Fruit fly (Drosophila melanogaster) whole organism, embryonic: ENCODE data around the gene Inx5.

Experiments
- B-H1 ChIP-seq: fragments of 200-800 bp; sonication (Bioruptor generic); IDR thresholded peaks from 3 replicates; pipeline ENCODE4 v1.3.6; 2022; ENCODE audit warnings: missing biosample characterization, missing genetic modification characterization
- Bdp1 ChIP-seq: fragments of 200-800 bp; sonication (Bioruptor generic); optimal IDR thresholded peaks from 3 replicates; lab custom pipeline; 2016; ENCODE audit warnings: missing biosample characterization, missing genetic modification characterization
- CG10366 ChIP-seq: fragments of 200-800 bp; sonication (Bioruptor generic); IDR thresholded peaks from 2 replicates; pipeline ENCODE4 v1.3.6; 2022; ENCODE audit warnings: missing biosample characterization, missing genetic modification characterization
- CG10565 ChIP-seq: fragments of 200-800 bp; sonication (Bioruptor generic); optimal IDR thresholded peaks from 3 replicates; lab custom pipeline; 2016; ENCODE audit warnings: missing biosample characterization, mild to moderate bottlenecking, missing genetic modification characterization
- CG11093 ChIP-seq: fragments of 200-800 bp; sonication (Bioruptor generic); IDR thresholded peaks from 3 replicates; pipeline ENCODE4 v1.3.6; 2022; ENCODE audit warnings: missing biosample characterization, missing genetic modification characterization
- CG11723 ChIP-seq: fragments of 200-800 bp; sonication (Bioruptor generic); optimal IDR thresholded peaks from 2 replicates; lab custom pipeline; 2017; ENCODE audit warnings: missing biosample characterization, mild to moderate bottlenecking, missing genetic modification characterization
- CG12219 ChIP-seq: fragments of 200-800 bp; sonication (Bioruptor generic); optimal IDR thresholded peaks from 3 replicates; lab custom pipeline; 2018; ENCODE audit warnings: missing biosample characterization, mild to moderate bottlenecking, missing genetic modification characterization
- CG12236 ChIP-seq: fragments of 200-800 bp; sonication (Bioruptor generic); optimal IDR thresholded peaks from 2 replicates; lab custom pipeline; 2016; ENCODE audit warnings: missing biosample characterization, missing genetic modification characterization
- CG12659 ChIP-seq: fragments of 200-800 bp; sonication (Bioruptor generic); optimal IDR thresholded peaks from 3 replicates; lab custom pipeline; 2017; ENCODE audit warnings: mild to moderate bottlenecking, missing biosample characterization, missing genetic modification reagents, missing genetic modification characterization
- CG13894 ChIP-seq: fragments of 200-800 bp; sonication (Bioruptor generic); optimal IDR thresholded peaks from 3 replicates; lab custom pipeline; 2018; ENCODE audit warnings: missing biosample characterization, mild to moderate bottlenecking, missing genetic modification characterization, moderate library complexity
- CG14014 ChIP-seq: fragments of 200-800 bp; sonication (Bioruptor generic); IDR thresholded peaks from 2 replicates; pipeline ENCODE4 v1.3.6; 2022; ENCODE audit warnings: missing biosample characterization, missing genetic modification characterization
- CG14667 ChIP-seq: fragments of 200-800 bp; sonication (Bioruptor generic); IDR thresholded peaks from 2 replicates; pipeline ENCODE4 v1.3.6; 2022; ENCODE audit warnings: missing biosample characterization, missing genetic modification characterization
- CG15073 ChIP-seq: fragments of 200-800 bp; sonication (Bioruptor generic); optimal IDR thresholded peaks from 2 replicates; lab custom pipeline; 2016; ENCODE audit warnings: missing biosample characterization, missing genetic modification characterization
- CG15514 ChIP-seq: fragments of 200-800 bp; sonication (Bioruptor generic); optimal IDR thresholded peaks from 3 replicates; lab custom pipeline; 2017; ENCODE audit warnings: missing biosample characterization, missing genetic modification characterization, mild to moderate bottlenecking, moderate library complexity, missing genetic modification reagents
- CG16779 ChIP-seq: fragments of 200-800 bp; sonication (Bioruptor generic); IDR thresholded peaks from 2 replicates; pipeline ENCODE4 v1.3.6; 2022; ENCODE audit warnings: missing biosample characterization, missing genetic modification characterization
- CG17829 ChIP-seq: fragments of 200-800 bp; optimal IDR thresholded peaks from 2 replicates; lab custom pipeline; 2019; ENCODE audit warnings: missing biosample characterization, mild to moderate bottlenecking, missing genetic modification characterization, moderate library complexity
- CG18476 ChIP-seq: fragments of 200-800 bp; sonication (Bioruptor generic); optimal IDR thresholded peaks from 2 replicates; lab custom pipeline; 2016; ENCODE audit warnings: missing biosample characterization, mild to moderate bottlenecking, missing genetic modification characterization
- CG30020 ChIP-seq: fragments of 200-800 bp; optimal IDR thresholded peaks from 2 replicates; lab custom pipeline; 2019; ENCODE audit warnings: missing biosample characterization, mild to moderate bottlenecking, missing genetic modification characterization, moderate library complexity
- CG30403 ChIP-seq: fragments of 200-800 bp; sonication (Bioruptor generic); optimal IDR thresholded peaks from 3 replicates; lab custom pipeline; 2016; ENCODE audit warnings: missing biosample characterization, missing genetic modification characterization
- CG3838 ChIP-seq: fragments of 200-800 bp; sonication (Bioruptor generic); optimal IDR thresholded peaks from 3 replicates; lab custom pipeline; 2016; ENCODE audit warnings: missing biosample characterization, missing genetic modification characterization
- CG42726 ChIP-seq: fragments of 200-800 bp; sonication (Bioruptor generic); IDR thresholded peaks from 2 replicates; pipeline ENCODE4 v1.3.6; 2022; ENCODE audit warnings: missing biosample characterization, missing genetic modification characterization; ENCODE audit not compliant: partially characterized antibody
- CG5245 ChIP-seq: fragments of 200-800 bp; sonication (Bioruptor generic); optimal IDR thresholded peaks from 3 replicates; lab custom pipeline; 2016; ENCODE audit warnings: missing biosample characterization, missing genetic modification characterization
- CG6272 ChIP-seq: fragments of 200-800 bp; sonication (Bioruptor generic); IDR thresholded peaks from 2 replicates; pipeline ENCODE4 v1.3.6; 2022; ENCODE audit warnings: missing biosample characterization, missing genetic modification characterization
- CG7271 ChIP-seq: fragments of 200-800 bp; sonication (Bioruptor generic); optimal IDR thresholded peaks from 2 replicates; lab custom pipeline; 2018; ENCODE audit warnings: missing biosample characterization, mild to moderate bottlenecking, missing genetic modification characterization, moderate library complexity
- CG7928 ChIP-seq: fragments of 200-800 bp; sonication (Bioruptor generic); optimal IDR thresholded peaks from 2 replicates; lab custom pipeline; 2017; ENCODE audit warnings: missing biosample characterization, mild to moderate bottlenecking, missing genetic modification characterization
- Deaf1 ChIP-seq: fragments of 200-800 bp; optimal IDR thresholded peaks from 3 replicates; lab custom pipeline; 2019; ENCODE audit warnings: missing biosample characterization, mild to moderate bottlenecking, missing genetic modification characterization, moderate library complexity
- Dp ChIP-seq: fragments of 200-800 bp; sonication (Bioruptor generic); optimal IDR thresholded peaks from 2 replicates; lab custom pipeline; 2018; ENCODE audit warnings: missing biosample characterization, mild to moderate bottlenecking, missing genetic modification characterization, moderate library complexity
- HLHmδ ChIP-seq: fragments of 200-800 bp; sonication (Bioruptor generic); optimal IDR thresholded peaks from 2 replicates; lab custom pipeline; 2018; ENCODE audit warnings: missing biosample characterization, mild to moderate bottlenecking, missing genetic modification characterization, moderate library complexity
- Hmx ChIP-seq: fragments of 200-800 bp; sonication (Bioruptor generic); optimal IDR thresholded peaks from 2 replicates; lab custom pipeline; 2016; ENCODE audit warnings: missing biosample characterization, missing genetic modification characterization
- Hsf ChIP-seq: fragments of 200-800 bp; sonication (Bioruptor generic); optimal IDR thresholded peaks from 3 replicates; lab custom pipeline; 2016; ENCODE audit warnings: missing biosample characterization, missing genetic modification characterization
- Jarid2 ChIP-seq: fragments of 200-800 bp; sonication (Bioruptor generic); optimal IDR thresholded peaks from 3 replicates; lab custom pipeline; 2017; ENCODE audit warnings: mild to moderate bottlenecking, missing biosample characterization, missing genetic modification reagents, missing genetic modification characterization
- Nf-YB ChIP-seq: fragments of 200-800 bp; sonication (Bioruptor generic); optimal IDR thresholded peaks from 3 replicates; lab custom pipeline; 2019; ENCODE audit warnings: missing biosample characterization, mild to moderate bottlenecking, missing genetic modification characterization, moderate library complexity
- Opbp ChIP-seq: fragments of 200-800 bp; sonication (Bioruptor generic); IDR thresholded peaks from 3 replicates; pipeline ENCODE4 v1.3.6; 2022; ENCODE audit warnings: missing biosample characterization, missing genetic modification characterization; ENCODE audit not compliant: partially characterized antibody
- Xrp1 ChIP-seq: fragments of 200-800 bp; sonication (Bioruptor generic); IDR thresholded peaks from 2 replicates; pipeline ENCODE4 v1.3.6; 2022; ENCODE audit warnings: missing biosample characterization, missing genetic modification characterization
- btn ChIP-seq: fragments of 200-800 bp; sonication (Bioruptor generic); optimal IDR thresholded peaks from 2 replicates; lab custom pipeline; 2016; ENCODE audit warnings: missing biosample characterization, missing genetic modification characterization
- chinmo ChIP-seq: fragments of 200-800 bp; sonication (Bioruptor generic); IDR thresholded peaks from 4 replicates; pipeline ENCODE4 v1.3.6; 2022; ENCODE audit warnings: missing biosample characterization, missing genetic modification characterization; ENCODE audit not compliant: partially characterized antibody
- emc ChIP-seq: fragments of 200-800 bp; sonication (Bioruptor generic); optimal IDR thresholded peaks from 2 replicates; lab custom pipeline; 2016; ENCODE audit warnings: missing biosample characterization, missing genetic modification characterization
- ems ChIP-seq: fragments of 200-800 bp; sonication (Bioruptor generic); optimal IDR thresholded peaks from 3 replicates; lab custom pipeline; 2016; ENCODE audit warnings: missing biosample characterization, missing genetic modification characterization
- eve ChIP-seq, 2 experiments: fragments of >200 bp; optimal IDR thresholded peaks; 2 replicates each; lab custom pipeline; 2017; ENCODE audit warnings: missing biosample characterization in 2 of 2, missing genetic modification characterization in 2 of 2
- exex ChIP-seq: fragments of 200-800 bp; sonication (Bioruptor generic); optimal IDR thresholded peaks from 4 replicates; lab custom pipeline; 2018; ENCODE audit warnings: missing biosample characterization, mild to moderate bottlenecking, missing genetic modification characterization, moderate library complexity
- hth ChIP-seq: fragments of >200 bp; optimal IDR thresholded peaks from 2 replicates; lab custom pipeline; 2017; ENCODE audit warnings: inconsistent platforms
- kah ChIP-seq: fragments of 200-800 bp; sonication (Bioruptor generic); optimal IDR thresholded peaks from 2 replicates; lab custom pipeline; 2018; ENCODE audit warnings: missing biosample characterization, mild to moderate bottlenecking, missing genetic modification characterization
- lmd ChIP-seq: fragments of 200-800 bp; sonication (Bioruptor generic); IDR thresholded peaks from 2 replicates; pipeline ENCODE4 v1.3.6; 2022; ENCODE audit warnings: missing biosample characterization, missing genetic modification characterization
- org-1 ChIP-seq: fragments of 200-800 bp; sonication (Bioruptor generic); optimal IDR thresholded peaks from 2 replicates; lab custom pipeline; 2017; ENCODE audit warnings: missing biosample characterization, missing genetic modification characterization
- peb ChIP-seq: fragments of 200-800 bp; sonication (Bioruptor generic); IDR thresholded peaks from 2 replicates; pipeline ENCODE4 v1.3.6; 2022; ENCODE audit warnings: missing biosample characterization, missing genetic modification characterization
- pita ChIP-seq: fragments of 200-800 bp; sonication (Bioruptor generic); optimal IDR thresholded peaks from 2 replicates; lab custom pipeline; 2017; ENCODE audit warnings: missing biosample characterization, mild to moderate bottlenecking, missing genetic modification characterization
- sc ChIP-seq, 3 experiments: fragments of >200 bp in 2 of 3; fragments of 200-800 bp in 1 of 3; sonication (Bioruptor generic) in 1 of 3; optimal IDR thresholded peaks; 2 replicates in 2 of 3; 3 replicates in 1 of 3; lab custom pipeline; 2017; ENCODE audit warnings: mild to moderate bottlenecking in 1 of 3, missing biosample characterization in 1 of 3, missing genetic modification characterization in 1 of 3, missing genetic modification reagents in 1 of 3
- shn ChIP-seq: fragments of 200-800 bp; sonication (Bioruptor generic); optimal IDR thresholded peaks from 3 replicates; lab custom pipeline; 2016; ENCODE audit warnings: missing biosample characterization, missing genetic modification characterization
- sob ChIP-seq: fragments of 200-800 bp; sonication (Bioruptor generic); IDR thresholded peaks from 2 replicates; pipeline ENCODE4 v1.3.6; 2022; ENCODE audit warnings: missing biosample characterization, missing genetic modification characterization
- unpg ChIP-seq: fragments of 200-800 bp; sonication (Bioruptor generic); optimal IDR thresholded peaks from 3 replicates; lab custom pipeline; 2018; ENCODE audit warnings: missing biosample characterization, mild to moderate bottlenecking, missing genetic modification characterization, moderate library complexity

The Inx5 gene

dm6 chrX:19155922-19156437 is 14.7 kb downstream of the Inx5 start (continued):
- TF ChIP-seq CG14014 (GFP tag; lab: Robert Waterston, UW) (peak; percentile 56; the same call in 1 of the 2 replicates), CG11093 (peak; percentile 67; the same call in 2 of the 3 replicates), shn (GFP tag; lab: Kevin White, UChicago) (no peak), kah (GFP tag; lab: Kevin White, UChicago) (peak; percentile 55), exex (peak; percentile 15), CG18476 (GFP tag; lab: Kevin White, UChicago) (peak; percentile 61), CG6272 (peak; percentile 72), CG15514 (GFP tag; lab: Kevin White, UChicago) (peak; percentile 57), sc (optimal IDR thresholded peaks at IDR 0.05; lab: Kevin White, UChicago) (no peak), sc (GFP tag; optimal IDR thresholded peaks at IDR 0.05; lab: Kevin White, UChicago) (peak; percentile 73), Hmx (GFP tag; lab: Kevin White, UChicago) (no peak), CG12219 (peak; percentile 51), CG14667 (GFP tag; lab: Robert Waterston, UW) (peak; percentile 69), Bdp1 (GFP tag; lab: Kevin White, UChicago) (peak; percentile 26), peb (peak; percentile 68), Deaf1 (tag; lab: Kevin White, UChicago) (peak; percentile 48), CG17829 (tag; lab: Kevin White, UChicago) (peak; percentile 92), hth (no peak), CG7928 (GFP tag; lab: Kevin White, UChicago) (peak; percentile 25), CG7271 (peak; percentile 79), CG16779 (GFP tag; lab: Robert Waterston, UW) (0 out of 2 replicates have a peak, but pooled peaks have one; percentile 44), Jarid2 (peak; percentile 37), emc (GFP tag; lab: Kevin White, UChicago) (no peak), Dp (GFP tag; lab: Kevin White, UChicago) (no peak), CG15073 (GFP tag; lab: Kevin White, UChicago) (peak; percentile 30), CG30403 (GFP tag; lab: Kevin White, UChicago) (peak; percentile 79), CG30020 (tag; lab: Kevin White, UChicago) (peak; percentile 51), CG3838 (GFP tag; lab: Kevin White, UChicago) (no peak), CG42726 (GFP tag; lab: Robert Waterston, UW) (no peak), Nf-YB (GFP tag; lab: Kevin White, UChicago) (peak; percentile 74), unpg (GFP tag; lab: Kevin White, UChicago) (peak; percentile 88), CG11723 (GFP tag; lab: Kevin White, UChicago) (peak; percentile 33), sob (GFP tag; lab: Robert Waterston, UW) (peak; percentile 80), pita (no peak), HLHmδ (GFP tag; lab: Kevin White, UChicago) (no peak), CG5245 (GFP tag; lab: Kevin White, UChicago) (peak; percentile 51), Hsf (GFP tag; lab: Kevin White, UChicago) (peak; percentile 54), CG12659 (GFP tag; lab: Kevin White, UChicago) (peak; percentile 54), eve (GFP tag; optimal IDR thresholded peaks at IDR 0.05; lab: Kevin White, UChicago) (peak in 1 of 2 experiments; percentile 13), chinmo (GFP tag; lab: Robert Waterston, UW) (no peak), btn (GFP tag; lab: Kevin White, UChicago) (peak; percentile 9), B-H1 (GFP tag; lab: Robert Waterston, UW) (peak; percentile 75), Opbp (no peak), CG13894 (peak; percentile 40), CG10366 (GFP tag; lab: Robert Waterston, UW) (peak; percentile 64), CG10565 (GFP tag; lab: Kevin White, UChicago) (no peak), org-1 (peak; percentile 68), ems (GFP tag; lab: Kevin White, UChicago) (peak; percentile 17), Xrp1 (peak; percentile 95), lmd (GFP tag; lab: Robert Waterston, UW) (peak; percentile 83), CG12236 (no peak)
